Worm (Caenorhabditis elegans) whole organism, late embryonic: ENCODE data around the gene Y113G7B.28.
A peak's percentile ranks its signal among the peaks of the same experiment; 100 is the strongest.

ENCODE experiments used
- C38D4.7 ChIP-seq: fragments of 200-800 bp; sonication (Bioruptor generic); optimal IDR thresholded peaks from 2 replicates; lab custom pipeline; 2018; ENCODE audit warnings: mild to moderate bottlenecking, missing genetic modification characterization, moderate library complexity, missing compliant biosample characterization
- K09A11.1 ChIP-seq: sonication (generic microtip); optimal IDR thresholded peaks from 2 replicates; lab custom pipeline; 2017; ENCODE audit warnings: antibody characterized with exemption, mild to moderate bottlenecking, missing genetic modification characterization, missing compliant biosample characterization; ENCODE audit not compliant: insufficient read depth
- ahr-1 ChIP-seq: sonication (generic microtip); optimal IDR thresholded peaks from 2 replicates; lab custom pipeline; 2016; ENCODE audit warnings: missing genetic modification characterization, missing compliant biosample characterization
- ceh-2 ChIP-seq: sonication (generic microtip); optimal IDR thresholded peaks from 2 replicates; lab custom pipeline; 2016; ENCODE audit warnings: missing genotype, missing genetic modification characterization, missing compliant biosample characterization
- ceh-22 ChIP-seq: sonication (generic microtip); optimal IDR thresholded peaks from 2 replicates; lab custom pipeline; 2017; ENCODE audit warnings: missing biosample characterization, missing genetic modification characterization
- ceh-24 ChIP-seq: sonication (generic microtip); optimal IDR thresholded peaks from 2 replicates; lab custom pipeline; 2016; ENCODE audit warnings: mild to moderate bottlenecking, missing genetic modification characterization, missing compliant biosample characterization
- ceh-30 ChIP-seq: fragments of 150-350 bp; optimal IDR thresholded peaks from 2 replicates; lab custom pipeline; 2014; ENCODE audit warnings: missing biosample characterization, missing genetic modification characterization
- ceh-34 ChIP-seq: sonication (generic microtip); optimal IDR thresholded peaks from 2 replicates; lab custom pipeline; 2016; ENCODE audit warnings: mild to moderate bottlenecking, missing genetic modification characterization, missing compliant biosample characterization
- ceh-6 ChIP-seq: fragments of 200-800 bp; sonication (Bioruptor generic); optimal IDR thresholded peaks from 2 replicates; lab custom pipeline; 2018; ENCODE audit warnings: mild to moderate bottlenecking, missing genetic modification characterization, missing compliant biosample characterization
- dmd-4 ChIP-seq: sonication (generic microtip); optimal IDR thresholded peaks from 2 replicates; lab custom pipeline; 2016; ENCODE audit warnings: borderline replicate concordance, missing genetic modification characterization, missing compliant biosample characterization
- elt-2 ChIP-seq: sonication (generic microtip); optimal IDR thresholded peaks from 2 replicates; lab custom pipeline; 2016; ENCODE audit warnings: missing genetic modification reagents, missing genetic modification characterization, missing compliant biosample characterization
- fax-1 ChIP-seq: sonication (generic microtip); optimal IDR thresholded peaks from 2 replicates; lab custom pipeline; 2016; ENCODE audit warnings: missing genotype, missing genetic modification characterization, missing compliant biosample characterization
- gmeb-2 ChIP-seq: sonication (generic microtip); optimal IDR thresholded peaks from 2 replicates; lab custom pipeline; 2016; ENCODE audit warnings: missing genetic modification characterization, inconsistent platforms, missing compliant biosample characterization
- hlh-15 ChIP-seq: sonication (generic microtip); optimal IDR thresholded peaks from 2 replicates; lab custom pipeline; 2016; ENCODE audit warnings: missing genetic modification characterization, missing compliant biosample characterization
- hlh-30 ChIP-seq: sonication (generic microtip); optimal IDR thresholded peaks from 2 replicates; lab custom pipeline; 2017; ENCODE audit warnings: antibody characterized with exemption, missing genetic modification characterization, missing compliant biosample characterization; ENCODE audit not compliant: insufficient read depth
- madf-2 ChIP-seq: sonication (generic microtip); optimal IDR thresholded peaks from 2 replicates; lab custom pipeline; 2017; ENCODE audit warnings: missing genetic modification characterization, missing compliant biosample characterization
- nfya-1 ChIP-seq: sonication (generic microtip); optimal IDR thresholded peaks from 2 replicates; lab custom pipeline; 2017; ENCODE audit warnings: missing genetic modification characterization, mild to moderate bottlenecking, missing compliant biosample characterization, antibody characterized with exemption, moderate library complexity
- nhr-11 ChIP-seq: fragments of 150-350 bp; optimal IDR thresholded peaks from 2 replicates; lab custom pipeline; 2014; ENCODE audit warnings: missing biosample characterization, missing genetic modification characterization
- odd-2 ChIP-seq: sonication (generic microtip); optimal IDR thresholded peaks from 2 replicates; lab custom pipeline; 2017; ENCODE audit warnings: antibody characterized with exemption, mild to moderate bottlenecking, missing genetic modification characterization, missing compliant biosample characterization
- pag-3 ChIP-seq: sonication (generic microtip); optimal IDR thresholded peaks from 2 replicates; lab custom pipeline; 2016; ENCODE audit warnings: missing compliant biosample characterization, missing genetic modification characterization, borderline replicate concordance
- pat-9 ChIP-seq: fragments of 200-800 bp; sonication (Bioruptor generic); optimal IDR thresholded peaks from 2 replicates; lab custom pipeline; 2018; ENCODE audit warnings: mild to moderate bottlenecking, missing genetic modification characterization, moderate library complexity, missing compliant biosample characterization
- pax-1 ChIP-seq: fragments of 150-350 bp; optimal IDR thresholded peaks from 2 replicates; lab custom pipeline; 2014; ENCODE audit warnings: missing biosample characterization, missing genetic modification characterization
- ref-2 ChIP-seq: sonication (generic microtip); optimal IDR thresholded peaks from 2 replicates; lab custom pipeline; 2016; ENCODE audit warnings: missing genetic modification characterization, missing compliant biosample characterization
- sox-2 ChIP-seq: fragments of 200-800 bp; sonication (Bioruptor generic); IDR thresholded peaks from 2 replicates; pipeline ENCODE4 v1.3.6; 2022; ENCODE audit warnings: missing genetic modification reagents, missing genetic modification characterization, missing compliant biosample characterization
- sox-4 ChIP-seq: sonication (generic microtip); optimal IDR thresholded peaks from 2 replicates; lab custom pipeline; 2017; ENCODE audit warnings: mild to moderate bottlenecking, missing genetic modification characterization, inconsistent platforms, missing compliant biosample characterization
- tbx-2 ChIP-seq: sonication (generic microtip); optimal IDR thresholded peaks from 2 replicates; lab custom pipeline; 2016; ENCODE audit warnings: missing genetic modification characterization, missing compliant biosample characterization
- tbx-7 ChIP-seq: sonication (generic microtip); optimal IDR thresholded peaks from 2 replicates; lab custom pipeline; 2016; ENCODE audit warnings: missing genotype, missing genetic modification characterization, missing compliant biosample characterization
- ttx-3 ChIP-seq: sonication (generic microtip); optimal IDR thresholded peaks from 2 replicates; lab custom pipeline; 2016; ENCODE audit warnings: missing genetic modification reagents, missing genetic modification characterization, missing compliant biosample characterization
- unc-3 ChIP-seq, 2 experiments: fragments of 200-800 bp in 1 of 2; sonication (Bioruptor generic) in 1 of 2; sonication (generic microtip) in 1 of 2; conservative IDR thresholded peaks in 1 of 2; optimal IDR thresholded peaks in 1 of 2; 2 replicates each; pipeline versions ENCODE4 v1.3.6 to Lab custom; 2016 to 2022; ENCODE audit warnings: missing compliant biosample characterization in 2 of 2, missing genetic modification characterization in 2 of 2, missing genetic modification reagents in 1 of 2
- unc-42 ChIP-seq: sonication (generic microtip); optimal IDR thresholded peaks from 2 replicates; lab custom pipeline; 2016; ENCODE audit warnings: missing genotype, missing genetic modification characterization, missing compliant biosample characterization
- unc-55 ChIP-seq: sonication (generic microtip); optimal IDR thresholded peaks from 2 replicates; lab custom pipeline; 2017; ENCODE audit warnings: missing biosample characterization, missing genetic modification reagents, missing genetic modification characterization
- unc-86 ChIP-seq: sonication (generic microtip); optimal IDR thresholded peaks from 2 replicates; lab custom pipeline; 2016; ENCODE audit warnings: missing genetic modification characterization, missing compliant biosample characterization
- zip-5 ChIP-seq: sonication (generic microtip); optimal IDR thresholded peaks from 2 replicates; lab custom pipeline; 2016; ENCODE audit warnings: missing genetic modification characterization, missing compliant biosample characterization
- ztf-16 ChIP-seq: sonication (generic microtip); optimal IDR thresholded peaks from 2 replicates; lab custom pipeline; 2017; ENCODE audit warnings: missing genetic modification characterization, missing compliant biosample characterization

The Y113G7B.28 gene

ce11 chrV:20195451-20196036, at the start of gene Y113G7B.28, which contains the start of gene srh-217:
Gene Y113G7B.28 (plus strand): TSS chrV:20195986.
Gene srh-217 (minus strand): TSS chrV:20195551.
- TF ChIP-seq odd-2 (tag; lab: Kevin White, UChicago) (no peak), fax-1 (tag; lab: Kevin White, UChicago) (no peak), ceh-34 (tag; lab: Kevin White, UChicago) (no peak), unc-3 (GFP tag; conservative IDR thresholded peaks at IDR 0.05; lab: Robert Waterston, UW) (no peak), unc-3 (tag; optimal IDR thresholded peaks at IDR 0.05; lab: Kevin White, UChicago) (no peak), pax-1 (tag; lab: Kevin White, UChicago) (no peak), hlh-30 (tag; lab: Kevin White, UChicago) (no peak), sox-4 (tag; lab: Kevin White, UChicago) (no peak), ceh-30 (no peak), hlh-15 (no peak), ceh-6 (GFP tag; lab: Kevin White, UChicago) (no peak), ref-2 (tag; lab: Kevin White, UChicago) (no peak), ceh-22 (tag; lab: Kevin White, UChicago) (no peak), pag-3 (tag; lab: Kevin White, UChicago) (no peak), zip-5 (tag; lab: Kevin White, UChicago) (no peak)

DNA sequence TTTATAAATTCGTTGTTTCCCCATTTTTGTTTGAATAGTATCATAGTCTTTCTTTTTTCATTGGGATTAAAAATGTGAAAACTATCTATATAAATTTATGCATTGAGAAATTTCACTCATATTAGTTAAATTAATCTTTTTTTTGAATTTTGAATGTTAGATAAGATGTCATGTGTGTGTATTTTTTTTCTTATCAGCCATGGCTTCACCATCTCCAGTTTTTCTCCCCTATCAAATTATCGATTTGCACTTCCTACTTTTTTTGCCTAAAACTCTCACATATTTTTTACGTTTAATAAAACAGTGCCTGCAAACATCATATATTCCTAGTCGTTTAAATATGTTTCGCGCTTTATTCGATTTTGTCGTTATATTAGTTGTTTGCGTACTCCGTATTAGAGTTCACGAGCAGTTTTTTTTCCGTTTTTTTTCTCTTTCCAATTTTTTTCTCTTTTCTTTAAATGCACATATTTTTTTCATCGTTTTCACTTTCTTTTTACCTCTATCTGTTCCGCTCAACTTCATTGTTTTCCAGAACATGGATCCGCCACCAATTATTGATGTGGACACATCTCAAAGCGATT, 48.0 kb upstream of the Y113G7B.28 start, which contains the start of gene Y113G7A.13:
TSS of gene Y113G7A.13 (plus strand) at position 534 of the 584 bp plus-strand sequence.
- TF ChIP-seq elt-2 (peak; percentile 42), ceh-2 (tag; lab: Kevin White, UChicago) (no peak)

DNA sequence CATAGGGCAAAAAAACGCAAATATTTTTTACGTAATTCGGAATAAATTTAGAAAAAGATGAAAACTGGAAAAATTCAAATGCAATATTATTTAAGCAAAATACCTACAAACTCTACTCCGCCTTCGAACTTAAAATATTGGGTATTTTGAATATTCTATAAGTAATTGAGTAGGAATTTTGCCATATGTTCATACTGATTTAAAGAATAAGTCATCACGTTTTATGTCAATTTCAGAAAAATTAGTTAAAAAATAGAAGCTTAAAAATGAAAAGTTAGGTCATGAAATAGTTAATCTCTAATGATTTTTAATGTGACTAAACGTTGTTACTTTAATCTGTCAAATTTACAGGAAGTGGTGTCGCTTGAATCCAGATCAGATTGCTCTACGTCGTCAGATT, 44.4 kb upstream of the Y113G7B.28 start, which contains the start of gene F19B2.7:
TSS of gene F19B2.7 (plus strand) at position 301 of the 400 bp plus-strand sequence.
- TF ChIP-seq ceh-24 (no peak), tbx-7 (tag; lab: Kevin White, UChicago) (no peak), dmd-4 (no peak), sox-2 (GFP tag; lab: Robert Waterston, UW) (no peak), ahr-1 (tag; lab: Kevin White, UChicago) (no peak), madf-2 (tag; lab: Kevin White, UChicago) (no peak), gmeb-2 (tag; lab: Kevin White, UChicago) (no peak), C38D4.7 (GFP tag; lab: Kevin White, UChicago) (no peak), nfya-1 (tag; lab: Kevin White, UChicago) (no peak), unc-42 (tag; lab: Kevin White, UChicago) (no peak), ttx-3 (tag; lab: Kevin White, UChicago) (no peak)

DNA sequence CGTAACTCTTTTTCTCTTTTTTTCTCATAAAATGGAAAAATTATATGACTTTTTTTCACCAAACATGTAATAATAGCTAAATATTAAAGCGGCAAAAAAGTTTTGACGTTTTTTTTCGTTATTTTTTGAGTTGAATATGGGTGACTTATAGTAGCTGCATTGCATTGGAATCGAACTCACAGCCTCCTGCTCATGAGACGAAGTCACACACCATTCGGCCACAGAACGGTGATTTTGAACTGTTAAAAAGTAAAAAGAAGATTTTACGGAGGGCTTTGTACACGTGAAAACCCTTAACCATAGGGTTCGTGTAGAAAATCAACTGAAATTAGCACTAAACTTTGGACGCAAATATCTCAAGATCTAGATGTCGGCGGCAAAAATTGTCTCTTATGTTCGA, 43.9 kb upstream of the Y113G7B.28 start:
- TF ChIP-seq nhr-11 (tag; lab: Kevin White, UChicago) (no peak), dmd-4 (no peak), K09A11.1 (no peak), tbx-2 (tag; lab: Kevin White, UChicago) (no peak), unc-55 (GFP tag; lab: Kevin White, UChicago) (no peak), ztf-16 (no peak), ceh-24 (no peak), pax-1 (tag; lab: Kevin White, UChicago) (no peak), unc-86 (tag; lab: Kevin White, UChicago) (no peak), pag-3 (tag; lab: Kevin White, UChicago) (no peak), pat-9 (tag; lab: Kevin White, UChicago) (no peak)
- TF ChIP-seq, all 69 proteins: peak for 0
